Worm (Caenorhabditis elegans): ENCODE measurements around the gene wdr-54.

- TF ChIP-seq ztf-1 (GFP tag; conservative IDR thresholded peaks at IDR 0.05): no peak
- TF ChIP-seq ztf-11 (tag; optimal IDR thresholded peaks at IDR 0.05): no peak
- TF ChIP-seq skn-1 (tag; optimal IDR thresholded peaks at IDR 0.05): no peak
- TF ChIP-seq snpc-4 (tag; optimal IDR thresholded peaks at IDR 0.05): no peak
- TF ChIP-seq elt-3 (tag; optimal IDR thresholded peaks at IDR 0.05): no peak
- no peak for TF ChIP-seq lin-11 (tag; optimal IDR thresholded peaks at IDR 0.05)
- no peak for TF ChIP-seq dmd-4 (tag; optimal IDR thresholded peaks at IDR 0.05)
- no peak for TF ChIP-seq aly-2 (tag; optimal IDR thresholded peaks at IDR 0.05)
These were observed 40.7 kb upstream of the wdr-54 start, which contains the start of gene attf-5 for ce11 chrX:787992-788391.

All from whole organism, L2 larva.